Fruit fly (Drosophila melanogaster) whole organism, embryonic: Measurements from ENCODE around the gene CG10725.

Experiments
- Ada2b ChIP-seq: fragments of 200-800 bp; sonication (Bioruptor generic); IDR thresholded peaks from 2 replicates; pipeline ENCODE4 v1.3.6; 2022; ENCODE audit warnings: missing biosample characterization, missing genetic modification characterization
- BEAF-32 ChIP-seq: fragments of 200-800 bp; sonication (Bioruptor generic); optimal IDR thresholded peaks from 3 replicates; lab custom pipeline; 2017; ENCODE audit warnings: missing biosample characterization, missing genetic modification characterization, mild to moderate bottlenecking, moderate library complexity, missing genetic modification reagents
- CG12104 ChIP-seq: fragments of 200-800 bp; sonication (Bioruptor generic); optimal IDR thresholded peaks from 3 replicates; lab custom pipeline; 2016; ENCODE audit warnings: missing biosample characterization, missing genetic modification characterization
- CG12391 ChIP-seq: fragments of 200-800 bp; sonication (Bioruptor generic); optimal IDR thresholded peaks from 3 replicates; lab custom pipeline; 2018; ENCODE audit warnings: missing biosample characterization, mild to moderate bottlenecking, missing genetic modification characterization, moderate library complexity
- CG12769 ChIP-seq: fragments of 200-800 bp; sonication (Bioruptor generic); optimal IDR thresholded peaks from 2 replicates; lab custom pipeline; 2019; ENCODE audit warnings: missing biosample characterization, mild to moderate bottlenecking, missing genetic modification characterization, moderate library complexity
- CG13287 ChIP-seq: fragments of 200-800 bp; sonication (Bioruptor generic); IDR thresholded peaks from 2 replicates; pipeline ENCODE4 v1.3.6; 2022; ENCODE audit warnings: missing biosample characterization, missing genetic modification characterization; ENCODE audit not compliant: partially characterized antibody
- CG15269 ChIP-seq: fragments of 200-800 bp; sonication (Bioruptor generic); optimal IDR thresholded peaks from 2 replicates; lab custom pipeline; 2018; ENCODE audit warnings: missing biosample characterization, mild to moderate bottlenecking, missing genetic modification characterization, moderate library complexity
- CG15601 ChIP-seq: fragments of 200-800 bp; sonication (Bioruptor generic); optimal IDR thresholded peaks from 3 replicates; lab custom pipeline; 2019; ENCODE audit warnings: missing biosample characterization, mild to moderate bottlenecking, missing genetic modification characterization, moderate library complexity
- CG2116 ChIP-seq: fragments of 200-800 bp; sonication (Bioruptor generic); optimal IDR thresholded peaks from 3 replicates; lab custom pipeline; 2018; ENCODE audit warnings: missing biosample characterization, mild to moderate bottlenecking, missing genetic modification characterization
- CG2712 ChIP-seq: fragments of 200-800 bp; optimal IDR thresholded peaks from 3 replicates; lab custom pipeline; 2019; ENCODE audit warnings: missing biosample characterization, mild to moderate bottlenecking, missing genetic modification characterization, moderate library complexity
- CG3995 ChIP-seq: fragments of 200-800 bp; sonication (Bioruptor generic); optimal IDR thresholded peaks from 3 replicates; lab custom pipeline; 2016; ENCODE audit warnings: missing biosample characterization, missing genetic modification characterization
- CG4617 ChIP-seq: fragments of 200-800 bp; sonication (Bioruptor generic); optimal IDR thresholded peaks from 3 replicates; lab custom pipeline; 2016; ENCODE audit warnings: missing biosample characterization, missing genetic modification characterization, borderline replicate concordance
- CG6175 ChIP-seq: fragments of 200-800 bp; sonication (Bioruptor generic); IDR thresholded peaks from 3 replicates; pipeline ENCODE4 v1.3.6; 2022; ENCODE audit warnings: missing biosample characterization, missing genetic modification characterization
- CG7963 ChIP-seq: fragments of 200-800 bp; sonication (Bioruptor generic); IDR thresholded peaks from 3 replicates; pipeline ENCODE4 v1.3.6; 2022; ENCODE audit warnings: missing biosample characterization, missing genetic modification characterization; ENCODE audit not compliant: partially characterized antibody
- CG7987 ChIP-seq: fragments of 200-800 bp; sonication (Bioruptor generic); optimal IDR thresholded peaks from 2 replicates; lab custom pipeline; 2018; ENCODE audit warnings: missing biosample characterization, mild to moderate bottlenecking, missing genetic modification characterization, moderate library complexity
- CG9215 ChIP-seq: fragments of 200-800 bp; sonication (Bioruptor generic); IDR thresholded peaks from 2 replicates; pipeline ENCODE4 v1.3.6; 2022; ENCODE audit warnings: missing biosample characterization, missing genetic modification characterization
- CG9609 ChIP-seq: fragments of 200-800 bp; sonication (Bioruptor generic); optimal IDR thresholded peaks from 3 replicates; lab custom pipeline; 2016; ENCODE audit warnings: missing biosample characterization, missing genetic modification characterization
- Dp ChIP-seq: fragments of 200-800 bp; sonication (Bioruptor generic); optimal IDR thresholded peaks from 2 replicates; lab custom pipeline; 2018; ENCODE audit warnings: missing biosample characterization, mild to moderate bottlenecking, missing genetic modification characterization, moderate library complexity
- E2f2 ChIP-seq: fragments of 200-800 bp; sonication (Bioruptor generic); IDR thresholded peaks from 2 replicates; pipeline ENCODE4 v1.3.6; 2022; ENCODE audit warnings: missing biosample characterization, missing genetic modification characterization
- Ets97D ChIP-seq: fragments of 200-800 bp; sonication (Bioruptor generic); optimal IDR thresholded peaks from 3 replicates; lab custom pipeline; 2016; ENCODE audit warnings: missing biosample characterization, missing genetic modification characterization
- Lhr ChIP-seq: fragments of 200-800 bp; sonication (Bioruptor generic); optimal IDR thresholded peaks from 3 replicates; lab custom pipeline; 2017; ENCODE audit warnings: mild to moderate bottlenecking, missing biosample characterization, missing genetic modification reagents, missing genetic modification characterization
- Meics ChIP-seq: fragments of 200-800 bp; sonication (Bioruptor generic); optimal IDR thresholded peaks from 2 replicates; lab custom pipeline; 2017; ENCODE audit warnings: missing biosample characterization, mild to moderate bottlenecking, missing genetic modification characterization
- ac ChIP-seq: fragments of 200-800 bp; sonication (Bioruptor generic); optimal IDR thresholded peaks from 3 replicates; lab custom pipeline; 2017; ENCODE audit warnings: missing biosample characterization, mild to moderate bottlenecking, missing genetic modification characterization
- chif ChIP-seq, 2 experiments: fragments of 200-800 bp; sonication (Bioruptor generic); optimal IDR thresholded peaks; 3 replicates each; lab custom pipeline; 2016; ENCODE audit warnings: missing biosample characterization in 2 of 2, missing genetic modification characterization in 2 of 2
- chinmo ChIP-seq: fragments of 200-800 bp; sonication (Bioruptor generic); IDR thresholded peaks from 4 replicates; pipeline ENCODE4 v1.3.6; 2022; ENCODE audit warnings: missing biosample characterization, missing genetic modification characterization; ENCODE audit not compliant: partially characterized antibody
- crc ChIP-seq: fragments of 200-800 bp; sonication (Bioruptor generic); optimal IDR thresholded peaks from 2 replicates; lab custom pipeline; 2016; ENCODE audit warnings: missing biosample characterization, missing genetic modification characterization
- cwo ChIP-seq: fragments of 200-800 bp; sonication (Bioruptor generic); optimal IDR thresholded peaks from 3 replicates; lab custom pipeline; 2017; ENCODE audit warnings: missing biosample characterization, missing genetic modification characterization, mild to moderate bottlenecking, moderate library complexity, missing genetic modification reagents
- emc ChIP-seq: fragments of 200-800 bp; sonication (Bioruptor generic); optimal IDR thresholded peaks from 2 replicates; lab custom pipeline; 2016; ENCODE audit warnings: missing biosample characterization, missing genetic modification characterization
- ems ChIP-seq: fragments of 200-800 bp; sonication (Bioruptor generic); optimal IDR thresholded peaks from 3 replicates; lab custom pipeline; 2016; ENCODE audit warnings: missing biosample characterization, missing genetic modification characterization
- gfzf ChIP-seq: fragments of 200-800 bp; sonication (Bioruptor generic); optimal IDR thresholded peaks from 2 replicates; lab custom pipeline; 2016; ENCODE audit warnings: missing biosample characterization, mild to moderate bottlenecking, missing genetic modification characterization, moderate library complexity
- grau ChIP-seq: fragments of 200-800 bp; optimal IDR thresholded peaks from 3 replicates; lab custom pipeline; 2019; ENCODE audit warnings: missing biosample characterization, mild to moderate bottlenecking, missing genetic modification characterization, moderate library complexity
- hb ChIP-seq: fragments of 200-800 bp; sonication (Bioruptor generic); IDR thresholded peaks from 3 replicates; pipeline ENCODE4 v1.3.6; 2022; ENCODE audit warnings: missing biosample characterization, missing genetic modification characterization; ENCODE audit not compliant: partially characterized antibody
- kah ChIP-seq: fragments of 200-800 bp; sonication (Bioruptor generic); optimal IDR thresholded peaks from 2 replicates; lab custom pipeline; 2018; ENCODE audit warnings: missing biosample characterization, mild to moderate bottlenecking, missing genetic modification characterization
- mld ChIP-seq: fragments of 200-800 bp; sonication (Bioruptor generic); IDR thresholded peaks from 3 replicates; pipeline ENCODE4 v1.3.6; 2022; ENCODE audit warnings: missing biosample characterization, missing genetic modification characterization; ENCODE audit not compliant: partially characterized antibody
- nerfin-2 ChIP-seq: fragments of 200-800 bp; sonication (Bioruptor generic); IDR thresholded peaks from 2 replicates; pipeline ENCODE4 v1.3.6; 2022; ENCODE audit warnings: missing biosample characterization, missing genetic modification characterization; ENCODE audit not compliant: partially characterized antibody
- nmo ChIP-seq: fragments of 200-800 bp; sonication (Bioruptor generic); optimal IDR thresholded peaks from 2 replicates; lab custom pipeline; 2018; ENCODE audit warnings: missing biosample characterization, mild to moderate bottlenecking, missing genetic modification characterization, moderate library complexity
- otp ChIP-seq: fragments of 200-800 bp; sonication (Bioruptor generic); IDR thresholded peaks from 3 replicates; pipeline ENCODE4, ENCODE4 v1.3.6; 2022; ENCODE audit warnings: missing biosample characterization, missing genetic modification characterization
- pfk ChIP-seq: fragments of 200-800 bp; sonication (Bioruptor generic); optimal IDR thresholded peaks from 2 replicates; lab custom pipeline; 2018; ENCODE audit warnings: missing biosample characterization, mild to moderate bottlenecking, missing genetic modification characterization, moderate library complexity
- phol ChIP-seq: fragments of 200-800 bp; sonication (Bioruptor generic); optimal IDR thresholded peaks from 3 replicates; lab custom pipeline; 2018; ENCODE audit warnings: missing biosample characterization, mild to moderate bottlenecking, missing genetic modification characterization, moderate library complexity
- pita ChIP-seq: fragments of 200-800 bp; sonication (Bioruptor generic); optimal IDR thresholded peaks from 2 replicates; lab custom pipeline; 2017; ENCODE audit warnings: missing biosample characterization, mild to moderate bottlenecking, missing genetic modification characterization
- row ChIP-seq: fragments of 200-800 bp; sonication (Bioruptor generic); IDR thresholded peaks from 3 replicates; pipeline ENCODE4 v1.3.6; 2022; ENCODE audit warnings: missing biosample characterization, missing genetic modification characterization
- sens-2 ChIP-seq: fragments of 200-800 bp; sonication (Bioruptor generic); IDR thresholded peaks from 2 replicates; pipeline ENCODE4 v1.3.6; 2022; ENCODE audit warnings: missing biosample characterization, missing genetic modification characterization
- sug ChIP-seq: fragments of 200-800 bp; optimal IDR thresholded peaks from 2 replicates; lab custom pipeline; 2019; ENCODE audit warnings: missing biosample characterization, mild to moderate bottlenecking, missing genetic modification characterization, moderate library complexity
- tna ChIP-seq: fragments of 200-800 bp; sonication (Bioruptor generic); IDR thresholded peaks from 2 replicates; pipeline ENCODE4 v1.3.6; 2022; ENCODE audit warnings: missing biosample characterization, missing genetic modification characterization; ENCODE audit not compliant: partially characterized antibody
- trem ChIP-seq: fragments of 200-800 bp; optimal IDR thresholded peaks from 3 replicates; lab custom pipeline; 2019; ENCODE audit warnings: missing biosample characterization, mild to moderate bottlenecking, missing genetic modification characterization, moderate library complexity
- vvl ChIP-seq: fragments of 200-800 bp; sonication (Bioruptor generic); IDR thresholded peaks from 2 replicates; pipeline ENCODE4 v1.3.6; 2022; ENCODE audit warnings: missing biosample characterization, missing genetic modification characterization

CG10725 gene

dm6 chr3L:13410999-13411398, 26.8 kb upstream of the CG10725 start (continued):
- TF ChIP-seq Dp (GFP tag; lab: Kevin White, UChicago) (peak; percentile 31), pita (GFP tag; lab: Kevin White, UChicago) (peak; percentile 50), emc (GFP tag; lab: Kevin White, UChicago) (no peak), CG12769 (tag; lab: Kevin White, UChicago) (peak; percentile 22), gfzf (peak; percentile 7), CG9609 (GFP tag; lab: Kevin White, UChicago) (no peak), crc (GFP tag; lab: Kevin White, UChicago) (no peak), CG7987 (no peak), ems (no peak), vvl (GFP tag; lab: Robert Waterston, UW) (peak; percentile 37), cwo (GFP tag; lab: Kevin White, UChicago) (no peak), sens-2 (no peak), chinmo (GFP tag; lab: Robert Waterston, UW) (0 out of 4 replicates have a peak, but pooled peaks have one; percentile 31), chif (GFP tag; optimal IDR thresholded peaks at IDR 0.05; lab: Kevin White, UChicago) (peak in 1 of 2 experiments; percentile 66), Ets97D (GFP tag; lab: Kevin White, UChicago) (peak; percentile 14), CG6175 (GFP tag; lab: Robert Waterston, UW) (no peak), nmo (GFP tag; lab: Kevin White, UChicago) (peak; percentile 58), CG7963 (GFP tag; lab: Robert Waterston, UW) (no peak)

dm6 chr3L:13412200-13412885, 25.4 kb upstream of the CG10725 start, which contains the start of the genes CG10222 and flr:
Gene CG10222, minus strand, starts transcription at chr3L:13412453.
Gene flr, plus strand, starts transcription at chr3L:13412843.
- TF ChIP-seq CG12391 (tag; lab: Kevin White, UChicago) (peak; percentile 42), pfk (GFP tag; lab: Kevin White, UChicago) (no peak), CG13287 (peak; percentile 74), sug (tag; lab: Kevin White, UChicago) (peak; percentile 8), Meics (peak; percentile 27), CG2116 (GFP tag; lab: Kevin White, UChicago) (peak; percentile 70), CG4617 (GFP tag; lab: Kevin White, UChicago) (peak; percentile 15), BEAF-32 (GFP tag; lab: Kevin White, UChicago) (peak; percentile 73), CG2712 (peak; percentile 13), Dp (GFP tag; lab: Kevin White, UChicago) (peak; percentile 69), nmo (GFP tag; lab: Kevin White, UChicago) (peak; percentile 53), hb (GFP tag; lab: Robert Waterston, UW) (peak; percentile 69), otp (no peak), CG15601 (tag; lab: Kevin White, UChicago) (peak; percentile 19), kah (GFP tag; lab: Kevin White, UChicago) (no peak), ac (GFP tag; lab: Kevin White, UChicago) (no peak), CG3995 (peak; percentile 17), grau (tag; lab: Kevin White, UChicago) (peak; percentile 6), Ada2b (GFP tag; lab: Robert Waterston, UW) (no peak), phol (peak; percentile 36), gfzf (peak; percentile 10), CG7963 (GFP tag; lab: Robert Waterston, UW) (0 out of 3 replicates have a peak, but pooled peaks have one; percentile 44), nerfin-2 (GFP tag; lab: Robert Waterston, UW) (peak; percentile 44; the same call in 1 of the 2 replicates), Lhr (GFP tag; lab: Kevin White, UChicago) (peak; percentile 9), CG12104 (GFP tag; lab: Kevin White, UChicago) (peak; percentile 20), trem (peak; percentile 41), CG15269 (tag; lab: Kevin White, UChicago) (peak; percentile 5), tna (GFP tag; lab: Robert Waterston, UW) (peak; percentile 22; the same call in 1 of the 2 replicates), CG9215 (0 out of 2 replicates have a peak, but pooled peaks have one; percentile 8), E2f2 (GFP tag; lab: Robert Waterston, UW) (peak; percentile 80), row (GFP tag; lab: Robert Waterston, UW) (peak; percentile 77), mld (0 out of 3 replicates have a peak, but pooled peaks have one; percentile 62)
